Worm (Caenorhabditis elegans) whole organism, L2 larva: ENCODE data around the gene clec-34.

ENCODE experiments used
- F13H6.1 ChIP-seq: sonication (generic microtip); optimal IDR thresholded peaks from 2 replicates; lab custom pipeline; 2016; ENCODE audit warnings: missing genetic modification characterization, missing compliant biosample characterization
- R02D3.7 ChIP-seq: fragments of 150-350 bp; optimal IDR thresholded peaks from 2 replicates; lab custom pipeline; 2014; ENCODE audit warnings: missing biosample characterization, missing genetic modification characterization
- Y55F3AM.14 ChIP-seq: fragments of 200-800 bp; sonication (Bioruptor generic); optimal IDR thresholded peaks from 2 replicates; lab custom pipeline; 2018; ENCODE audit warnings: mild to moderate bottlenecking, missing genetic modification characterization, missing compliant biosample characterization
- aly-2 ChIP-seq: fragments of 150-350 bp; optimal IDR thresholded peaks from 2 replicates; lab custom pipeline; 2014; ENCODE audit warnings: missing biosample characterization, missing genetic modification characterization
- ama-1 ChIP-seq: fragments of 150-350 bp; optimal IDR thresholded peaks from 2 replicates; lab custom pipeline; 2018; ENCODE audit warnings: inconsistent platforms
- blmp-1 ChIP-seq: sonication (generic microtip); optimal IDR thresholded peaks from 2 replicates; lab custom pipeline; 2017; ENCODE audit warnings: missing genetic modification characterization, mild to moderate bottlenecking, missing compliant biosample characterization, antibody characterized with exemption, moderate library complexity; ENCODE audit not compliant: insufficient read depth
- ceh-82 ChIP-seq: fragments of 150-350 bp; optimal IDR thresholded peaks from 2 replicates; lab custom pipeline; 2014; ENCODE audit warnings: missing biosample characterization, missing genetic modification characterization
- crh-2 ChIP-seq: sonication (generic microtip); optimal IDR thresholded peaks from 2 replicates; lab custom pipeline; 2017; ENCODE audit warnings: missing biosample characterization, missing genetic modification characterization
- egl-27 ChIP-seq: sonication (generic microtip); optimal IDR thresholded peaks from 3 replicates; lab custom pipeline; 2017; ENCODE audit warnings: missing biosample characterization, missing genetic modification reagents, missing genetic modification characterization
- gmeb-1 ChIP-seq: fragments of 150-350 bp; optimal IDR thresholded peaks from 2 replicates; lab custom pipeline; 2014; ENCODE audit warnings: missing biosample characterization, missing genetic modification characterization
- lin-39 ChIP-seq: fragments of 150-350 bp; optimal IDR thresholded peaks from 2 replicates; lab custom pipeline; 2014; ENCODE audit warnings: missing biosample characterization, missing genetic modification reagents, missing genetic modification characterization
- lsy-2 ChIP-seq, 2 experiments: fragments of 150-350 bp in 1 of 2; sonication (generic microtip) in 1 of 2; optimal IDR thresholded peaks; 2 replicates each; lab custom pipeline; 2014 to 2017; ENCODE audit warnings: missing biosample characterization in 2 of 2, missing genetic modification characterization in 2 of 2
- mab-5 ChIP-seq: fragments of 150-350 bp; optimal IDR thresholded peaks from 2 replicates; lab custom pipeline; 2014; ENCODE audit warnings: missing biosample characterization, missing genetic modification characterization
- mdl-1 ChIP-seq, 2 experiments: fragments of 150-350 bp in 1 of 2; sonication (generic microtip) in 1 of 2; optimal IDR thresholded peaks; 2 replicates each; lab custom pipeline; 2017; ENCODE audit warnings: missing biosample characterization in 2 of 2, missing genetic modification characterization in 2 of 2
- nhr-11 ChIP-seq: fragments of 150-350 bp; optimal IDR thresholded peaks from 2 replicates; lab custom pipeline; 2014; ENCODE audit warnings: missing biosample characterization, missing genetic modification characterization
- nhr-12 ChIP-seq: fragments of 150-350 bp; optimal IDR thresholded peaks from 2 replicates; lab custom pipeline; 2014; ENCODE audit warnings: missing biosample characterization, missing genetic modification characterization
- nhr-129 ChIP-seq: fragments of 150-350 bp; optimal IDR thresholded peaks from 2 replicates; lab custom pipeline; 2014; ENCODE audit warnings: missing biosample characterization, missing genetic modification characterization
- nhr-21 ChIP-seq: fragments of 150-350 bp; optimal IDR thresholded peaks from 2 replicates; lab custom pipeline; 2014; ENCODE audit warnings: missing biosample characterization, missing genetic modification characterization
- nhr-23 ChIP-seq: fragments of 150-350 bp; optimal IDR thresholded peaks from 2 replicates; lab custom pipeline; 2014; ENCODE audit warnings: missing biosample characterization, missing genetic modification reagents, missing genetic modification characterization
- nhr-237 ChIP-seq: fragments of 150-350 bp; optimal IDR thresholded peaks from 2 replicates; lab custom pipeline; 2014; ENCODE audit warnings: missing biosample characterization, missing genetic modification characterization
- nhr-25 ChIP-seq: fragments of 150-350 bp; sonication (generic microtip); optimal IDR thresholded peaks from 3 replicates; lab custom pipeline; 2014; ENCODE audit warnings: missing biosample characterization, missing genetic modification characterization
- nhr-6 ChIP-seq: fragments of 150-350 bp; optimal IDR thresholded peaks from 2 replicates; lab custom pipeline; 2014; ENCODE audit warnings: missing biosample characterization, missing genetic modification characterization
- sem-4 ChIP-seq: fragments of 150-350 bp; optimal IDR thresholded peaks from 2 replicates; lab custom pipeline; 2014; ENCODE audit warnings: missing biosample characterization, missing genetic modification reagents, missing genetic modification characterization
- sma-3 ChIP-seq: sonication (generic microtip); optimal IDR thresholded peaks from 2 replicates; lab custom pipeline; 2016; ENCODE audit warnings: missing genetic modification reagents, missing genetic modification characterization, missing compliant biosample characterization
- sma-9 ChIP-seq, 2 experiments: fragments of 150-350 bp in 1 of 2; sonication (generic microtip) in 1 of 2; optimal IDR thresholded peaks; 2 replicates each; lab custom pipeline; 2014 to 2016; ENCODE audit warnings: missing genetic modification characterization in 2 of 2, mild to moderate bottlenecking in 1 of 2, missing biosample characterization in 1 of 2, missing compliant biosample characterization in 1 of 2, missing genetic modification reagents in 1 of 2, moderate library complexity in 1 of 2
- snpc-4 ChIP-seq: fragments of 150-350 bp; optimal IDR thresholded peaks from 2 replicates; lab custom pipeline; 2014; ENCODE audit warnings: missing biosample characterization, missing genetic modification characterization
- unc-39 ChIP-seq: fragments of 150-350 bp; optimal IDR thresholded peaks from 2 replicates; lab custom pipeline; 2014; ENCODE audit warnings: missing biosample characterization, missing genetic modification characterization
- unc-55 ChIP-seq: fragments of 150-350 bp; sonication (generic microtip); optimal IDR thresholded peaks from 3 replicates; lab custom pipeline; 2014; ENCODE audit warnings: missing biosample characterization, missing genetic modification reagents, missing genetic modification characterization
- ztf-1 ChIP-seq: fragments of 200-800 bp; sonication (Bioruptor generic); conservative IDR thresholded peaks from 2 replicates; pipeline ENCODE4 v1.3.6; 2022; ENCODE audit warnings: missing genetic modification characterization, missing compliant biosample characterization

clec-34 gene

ce11 chrV:16784806-16785205, 49.2 kb downstream of the clec-34 start:
- TF ChIP-seq R02D3.7, result no peak
- TF ChIP-seq Y55F3AM.14 (GFP tag; lab: Kevin White, UChicago), result no peak
- no peak for TF ChIP-seq nhr-11
- TF ChIP-seq gmeb-1 (tag; lab: Kevin White, UChicago), result no peak
- no peak for TF ChIP-seq unc-55 (GFP tag; lab: Kevin White, UChicago)
- TF ChIP-seq aly-2 (tag; lab: Kevin White, UChicago), result no peak
- no peak for TF ChIP-seq snpc-4 (tag; lab: Kevin White, UChicago)
- no peak for TF ChIP-seq lsy-2 (tag; optimal IDR thresholded peaks at IDR 0.05; lab: Kevin White, UChicago)
- TF ChIP-seq nhr-129 (tag; lab: Kevin White, UChicago), result no peak
- no peak for TF ChIP-seq sma-3 (GFP tag; lab: Kevin White, UChicago)
- TF ChIP-seq mab-5 (tag; lab: Kevin White, UChicago), result no peak
- no peak for TF ChIP-seq nhr-21 (tag; lab: Kevin White, UChicago)

- no peak for TF ChIP-seq nhr-237 (tag; lab: Kevin White, UChicago)
- TF ChIP-seq lin-39 (tag; lab: Kevin White, UChicago), result no peak
- no peak for TF ChIP-seq egl-27
- TF ChIP-seq nhr-25, result no peak
- TF ChIP-seq blmp-1, result no peak
- no peak for TF ChIP-seq nhr-11
- no peak for TF ChIP-seq unc-39
- TF ChIP-seq R02D3.7, result no peak
- no peak for TF ChIP-seq sma-9 (GFP tag; optimal IDR thresholded peaks at IDR 0.05; lab: Kevin White, UChicago)
- no peak for TF ChIP-seq sma-9 (tag; optimal IDR thresholded peaks at IDR 0.05; lab: Kevin White, UChicago)
- TF ChIP-seq F13H6.1 (tag; lab: Kevin White, UChicago), result no peak
- no peak for TF ChIP-seq crh-2 (tag; lab: Kevin White, UChicago)
- TF ChIP-seq mdl-1 (tag; optimal IDR thresholded peaks at IDR 0.05; lab: Kevin White, UChicago), result no peak
- no peak for TF ChIP-seq unc-55 (GFP tag; lab: Kevin White, UChicago)
- no peak for TF ChIP-seq ztf-1 (GFP tag; lab: Robert Waterston, UW)
- no peak for TF ChIP-seq sem-4 (tag; lab: Kevin White, UChicago)
- no peak for TF ChIP-seq ama-1 (lab: Kevin White, UChicago)
- TF ChIP-seq nhr-12 (tag; lab: Kevin White, UChicago), result no peak
- no peak for TF ChIP-seq nhr-6 (tag; lab: Kevin White, UChicago)
- no peak for TF ChIP-seq ceh-82 (tag; lab: Kevin White, UChicago)
- no peak for TF ChIP-seq nhr-23 (tag; lab: Kevin White, UChicago)
These were observed 50.4 kb downstream of the clec-34 start for ce11 chrV:16786012-16786411.
